Worm (Caenorhabditis elegans): ENCODE measurements around the gene Y51A2B.9.

The Y51A2B.9 gene

ce11 chrV:18346080-18346479 lies 49.5 kb downstream of the Y51A2B.9 start:
- TF ChIP-seq xbp-1 (tag; optimal IDR thresholded peaks at IDR 0.05) (no peak), pqm-1 (tag; optimal IDR thresholded peaks at IDR 0.05) (peak; percentile 98), fkh-4 (tag; optimal IDR thresholded peaks at IDR 0.05; ENCODE audit: borderline replicate concordance) (no peak), swsn-7 (tag; optimal IDR thresholded peaks at IDR 0.05) (no peak), lin-35 (GFP tag; optimal IDR thresholded peaks at IDR 0.05) (peak in 1 of 2 experiments; percentile 71), isw-1 (GFP tag; IDR thresholded peaks at IDR 0.05) (no peak), C16A3.4 (tag; optimal IDR thresholded peaks at IDR 0.05) (no peak), lin-13 (GFP tag; optimal IDR thresholded peaks at IDR 0.05) (no peak), aha-1 (tag; optimal IDR thresholded peaks at IDR 0.05) (no peak), hlh-17 (GFP tag; optimal IDR thresholded peaks at IDR 0.05; ENCODE audit: borderline replicate concordance) (no peak), nhr-12 (tag; optimal IDR thresholded peaks at IDR 0.05) (no peak), unc-62 (GFP tag; optimal IDR thresholded peaks at IDR 0.05) (no peak), sup-37 (GFP tag; optimal IDR thresholded peaks at IDR 0.05) (no peak), fkh-10 (GFP tag; optimal IDR thresholded peaks at IDR 0.05) (no peak), lin-15B (tag; optimal IDR thresholded peaks at IDR 0.05) (no peak), ets-5 (GFP tag; IDR thresholded peaks at IDR 0.05) (no peak), fos-1 (tag; optimal IDR thresholded peaks at IDR 0.05) (no peak), nhr-90 (tag; optimal IDR thresholded peaks at IDR 0.05; ENCODE audit: poor library complexity) (peak; percentile 65), ceh-88 (GFP tag; IDR thresholded peaks at IDR 0.05) (no peak), F16B12.6 (tag; optimal IDR thresholded peaks at IDR 0.05) (no peak), Y116A8C.19 (tag; optimal IDR thresholded peaks at IDR 0.05; ENCODE audit: borderline replicate concordance) (no peak), skn-1 (tag; optimal IDR thresholded peaks at IDR 0.05) (peak; percentile 53), pax-3 (tag; optimal IDR thresholded peaks at IDR 0.05) (peak; percentile 30), sox-4 (tag; optimal IDR thresholded peaks at IDR 0.05) (no peak), nhr-19 (GFP tag; conservative IDR thresholded peaks at IDR 0.05) (peak; percentile 35), egl-27 (tag; optimal IDR thresholded peaks at IDR 0.05) (no peak), hpl-2 (GFP tag; optimal IDR thresholded peaks at IDR 0.05) (no peak), snu-23 (GFP tag; optimal IDR thresholded peaks at IDR 0.05) (no peak), nhr-28 (tag; optimal IDR thresholded peaks at IDR 0.05) (no peak), jun-1 (tag; optimal IDR thresholded peaks at IDR 0.05) (peak; percentile 89), unc-86 (tag; optimal IDR thresholded peaks at IDR 0.05) (no peak), nhr-20 (tag; optimal IDR thresholded peaks at IDR 0.05) (peak; percentile 71), elt-3 (tag; optimal IDR thresholded peaks at IDR 0.05) (peak in 5 of 6 experiments; percentile 87 to 97 (median 88)), egl-13 (tag; optimal IDR thresholded peaks at IDR 0.05) (no peak), efl-3 (GFP tag; optimal IDR thresholded peaks at IDR 0.05) (no peak), tlp-1 (tag; optimal IDR thresholded peaks at IDR 0.05) (peak; percentile 63), ztf-11 (tag; optimal IDR thresholded peaks at IDR 0.05) (no peak), vab-15 (tag; optimal IDR thresholded peaks at IDR 0.05) (no peak), lsy-2 (tag; optimal IDR thresholded peaks at IDR 0.05) (no peak), mdl-1 (tag; optimal IDR thresholded peaks at IDR 0.05) (peak in 1 of 2 experiments; percentile 55), ama-1 (optimal IDR thresholded peaks at IDR 0.05) (no peak), lir-3 (tag; optimal IDR thresholded peaks at IDR 0.05; ENCODE audit: poor library complexity) (no peak), ces-1 (GFP tag; optimal IDR thresholded peaks at IDR 0.05) (no peak), elt-2 (tag; optimal IDR thresholded peaks at IDR 0.05) (peak; percentile 100), hlh-4 (tag; optimal IDR thresholded peaks at IDR 0.05) (no peak), blmp-1 (tag; optimal IDR thresholded peaks at IDR 0.05) (peak; percentile 93), nhr-76 (tag; optimal IDR thresholded peaks at IDR 0.05) (no peak), lin-14 (GFP tag; optimal IDR thresholded peaks at IDR 0.05) (peak; percentile 80), sptf-1 (tag; optimal IDR thresholded peaks at IDR 0.05) (no peak), lin-39 (tag; optimal IDR thresholded peaks at IDR 0.05) (no peak), pag-3 (tag; optimal IDR thresholded peaks at IDR 0.05; ENCODE audit: borderline replicate concordance, insufficient read depth) (no peak), nhr-84 (tag; optimal IDR thresholded peaks at IDR 0.05) (no peak), nhr-11 (tag; optimal IDR thresholded peaks at IDR 0.05) (no peak), nhr-237 (tag; optimal IDR thresholded peaks at IDR 0.05) (no peak)
